Fruit fly (Drosophila melanogaster): ENCODE data around the gene CG15894.

CG15894 gene

DNA sequence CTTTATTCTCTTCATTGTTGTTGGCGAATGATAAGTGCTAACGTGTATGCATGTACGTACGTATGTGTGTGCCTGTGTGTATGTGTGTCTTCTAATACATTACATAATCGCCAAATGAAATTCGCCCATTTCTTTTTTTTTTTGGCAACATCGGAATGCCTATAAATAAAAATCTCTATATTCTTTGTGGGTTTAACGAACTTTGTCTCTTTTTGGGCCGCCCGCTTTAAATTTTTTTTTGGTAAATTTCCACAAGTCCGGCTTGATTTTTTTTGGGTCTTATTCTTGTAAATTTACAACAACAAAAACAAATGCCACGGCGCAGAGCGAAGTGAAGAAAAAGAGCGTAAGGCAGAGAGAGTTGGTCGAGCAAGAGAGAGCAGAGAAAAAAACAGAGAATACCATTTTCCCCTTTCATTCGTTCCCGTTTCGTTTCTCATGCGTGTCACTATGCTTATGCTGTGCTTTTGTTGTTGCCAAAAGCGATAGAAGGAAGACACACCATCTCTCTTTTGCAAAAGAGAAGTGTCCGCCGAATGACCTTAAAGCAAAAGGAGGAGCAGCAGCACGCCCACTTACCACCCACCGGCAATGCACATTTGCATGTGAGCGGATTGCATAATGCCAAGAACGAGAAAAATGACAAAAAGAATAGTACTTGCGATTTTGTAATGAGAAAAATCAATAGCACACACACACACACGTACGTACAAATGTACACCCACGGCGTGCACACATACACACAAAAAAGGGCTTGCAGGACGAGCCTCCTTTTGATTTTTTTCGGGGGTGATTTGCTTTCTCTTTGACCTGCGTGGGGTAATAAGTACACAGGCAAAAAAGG is 44.0 kb downstream of the CG15894 start:
- TF ChIP-seq CG9705 (GFP tag; optimal IDR thresholded peaks at IDR 0.05) (no peak), fru (GFP tag; optimal IDR thresholded peaks at IDR 0.05) (no peak), sv (GFP tag; optimal IDR thresholded peaks at IDR 0.05) (no peak), Dif (GFP tag; optimal IDR thresholded peaks at IDR 0.05; ENCODE audit: partially characterized antibody) (peak; percentile 43), sage (GFP tag; optimal IDR thresholded peaks at IDR 0.05) (peak; percentile 24), Hr78 (GFP tag; optimal IDR thresholded peaks at IDR 0.05) (no peak), tai (GFP tag; optimal IDR thresholded peaks at IDR 0.05) (peak; percentile 10), woc (GFP tag; optimal IDR thresholded peaks at IDR 0.05) (no peak), dl (GFP tag; optimal IDR thresholded peaks at IDR 0.05; ENCODE audit: insufficient read depth in 1 of 2, partially characterized antibody in 2 of 2) (peak in 1 of 2 experiments; percentile 49)

DNA sequence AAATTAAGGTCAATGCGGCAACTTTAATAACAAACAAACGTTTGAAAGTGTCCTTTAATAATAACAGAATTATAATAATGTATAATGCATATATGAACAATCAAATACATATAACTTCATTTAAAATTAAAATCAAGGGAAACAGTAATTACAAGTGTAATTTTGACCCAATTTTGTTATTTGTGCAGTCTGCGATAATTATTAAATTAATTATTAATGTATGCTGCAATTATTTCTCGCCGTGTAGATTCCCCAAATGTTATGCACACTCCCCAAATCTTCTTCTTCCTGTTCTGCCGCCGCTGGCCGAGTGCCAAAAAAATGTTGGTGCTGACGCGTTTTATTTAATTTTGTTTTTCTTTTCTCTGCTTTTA is 44.6 kb downstream of the CG15894 start:
- peak; percentile 36 for TF ChIP-seq ey (GFP tag; optimal IDR thresholded peaks at IDR 0.05)
- TF ChIP-seq lola (GFP tag; optimal IDR thresholded peaks at IDR 0.05) = no peak
- peak in 1 of 2 experiments; percentile 84 for TF ChIP-seq foxo (GFP tag; optimal IDR thresholded peaks at IDR 0.05)
- TF ChIP-seq Dif (GFP tag; optimal IDR thresholded peaks at IDR 0.05; ENCODE audit: partially characterized antibody) = no peak
- TF ChIP-seq dsf (GFP tag; optimal IDR thresholded peaks at IDR 0.05; ENCODE audit: borderline replicate concordance) = no peak
- TF ChIP-seq Hr83 (GFP tag; optimal IDR thresholded peaks at IDR 0.05; ENCODE audit: poor library complexity, severe bottlenecking) = no peak
- TF ChIP-seq HLH106 (tag; optimal IDR thresholded peaks at IDR 0.05) = peak; percentile 83
- TF ChIP-seq CrebA (GFP tag; optimal IDR thresholded peaks at IDR 0.05; ENCODE audit: borderline replicate concordance) = no peak
- TF ChIP-seq usp (GFP tag; optimal IDR thresholded peaks at IDR 0.05) = no peak
- TF ChIP-seq dl (GFP tag; optimal IDR thresholded peaks at IDR 0.05; ENCODE audit: insufficient read depth in 1 of 2, partially characterized antibody in 2 of 2) = no peak
- TF ChIP-seq GATAd (GFP tag; optimal IDR thresholded peaks at IDR 0.05) = no peak
- TF ChIP-seq Vsx2 (GFP tag; optimal IDR thresholded peaks at IDR 0.05; ENCODE audit: partially characterized antibody) = no peak
- TF ChIP-seq CG32264 (GFP tag; optimal IDR thresholded peaks at IDR 0.05) = no peak
- peak; percentile 35 for TF ChIP-seq br (GFP tag; optimal IDR thresholded peaks at IDR 0.05)
- TF ChIP-seq Rel (GFP tag; optimal IDR thresholded peaks at IDR 0.05) = no peak
- TF ChIP-seq Rel (tag; optimal IDR thresholded peaks at IDR 0.05) = peak; percentile 31
- TF ChIP-seq CG9705 (GFP tag; optimal IDR thresholded peaks at IDR 0.05) = peak; percentile 45
- TF ChIP-seq OdsH (GFP tag; optimal IDR thresholded peaks at IDR 0.05) = peak; percentile 75
- TF ChIP-seq sage (GFP tag; optimal IDR thresholded peaks at IDR 0.05) = peak; percentile 30
- TF ChIP-seq N (GFP tag; optimal IDR thresholded peaks at IDR 0.05) = no peak
- peak; percentile 79 for TF ChIP-seq Dfd (GFP tag; optimal IDR thresholded peaks at IDR 0.05)
- TF ChIP-seq sv (GFP tag; optimal IDR thresholded peaks at IDR 0.05) = peak; percentile 66
- no peak for TF ChIP-seq pan (optimal IDR thresholded peaks at IDR 0.05)
- TF ChIP-seq Mio (GFP tag; optimal IDR thresholded peaks at IDR 0.05) = no peak
- no peak for TF ChIP-seq Hr78 (GFP tag; optimal IDR thresholded peaks at IDR 0.05)
- TF ChIP-seq fru (GFP tag; optimal IDR thresholded peaks at IDR 0.05) = peak; percentile 52
- peak; percentile 83 for TF ChIP-seq Sp1 (GFP tag; optimal IDR thresholded peaks at IDR 0.05)
- peak; percentile 30 for TF ChIP-seq tai (GFP tag; optimal IDR thresholded peaks at IDR 0.05)
- peak; percentile 7 for TF ChIP-seq woc (GFP tag; optimal IDR thresholded peaks at IDR 0.05)
- peak; percentile 62 for TF ChIP-seq brk (GFP tag; optimal IDR thresholded peaks at IDR 0.05)
- peak; percentile 77 for TF ChIP-seq rgr (GFP tag; optimal IDR thresholded peaks at IDR 0.05)
- TF ChIP-seq h (GFP tag; optimal IDR thresholded peaks at IDR 0.05) = peak; percentile 67
- TF ChIP-seq Myc (optimal IDR thresholded peaks at IDR 0.05) = no peak
- peak; percentile 40 for TF ChIP-seq Hnf4 (GFP tag; optimal IDR thresholded peaks at IDR 0.05)
- no peak for TF ChIP-seq Abd-B (GFP tag; optimal IDR thresholded peaks at IDR 0.05)
- peak; percentile 70 for TF ChIP-seq psq (GFP tag; optimal IDR thresholded peaks at IDR 0.05)
- peak; percentile 70 for TF ChIP-seq dmrt93B (GFP tag; optimal IDR thresholded peaks at IDR 0.05)
- no peak for TF ChIP-seq jim (GFP tag; optimal IDR thresholded peaks at IDR 0.05)
- TF ChIP-seq Jra (GFP tag; optimal IDR thresholded peaks at IDR 0.05) = no peak

Measured in whole organism, wandering third instar larva.